Worm (Caenorhabditis elegans) whole organism, late embryonic: ENCODE measurements around the gene ZK512.8.

ENCODE experiments used
- C08G9.2 ChIP-seq: sonication (generic microtip); optimal IDR thresholded peaks from 2 replicates; lab custom pipeline; 2016; ENCODE audit warnings: mild to moderate bottlenecking, missing genetic modification characterization, moderate library complexity, missing compliant biosample characterization
- C38D4.7 ChIP-seq: fragments of 200-800 bp; sonication (Bioruptor generic); optimal IDR thresholded peaks from 2 replicates; lab custom pipeline; 2018; ENCODE audit warnings: mild to moderate bottlenecking, missing genetic modification characterization, moderate library complexity, missing compliant biosample characterization
- F13H6.1 ChIP-seq: sonication (generic microtip); optimal IDR thresholded peaks from 2 replicates; lab custom pipeline; 2016; ENCODE audit warnings: missing genetic modification characterization, missing compliant biosample characterization
- T23F11.4 ChIP-seq: fragments of 200-800 bp; sonication (Bioruptor generic); optimal IDR thresholded peaks from 2 replicates; lab custom pipeline; 2018; ENCODE audit warnings: mild to moderate bottlenecking, missing genetic modification characterization, missing compliant biosample characterization
- Y22D7AL.16 ChIP-seq: sonication (generic microtip); optimal IDR thresholded peaks from 2 replicates; lab custom pipeline; 2016; ENCODE audit warnings: missing genetic modification characterization, missing compliant biosample characterization
- ahr-1 ChIP-seq: sonication (generic microtip); optimal IDR thresholded peaks from 2 replicates; lab custom pipeline; 2016; ENCODE audit warnings: missing genetic modification characterization, missing compliant biosample characterization
- ceh-14 ChIP-seq: sonication (generic microtip); optimal IDR thresholded peaks from 2 replicates; lab custom pipeline; 2016; ENCODE audit warnings: missing genotype, missing genetic modification characterization, missing compliant biosample characterization
- ceh-18 ChIP-seq: sonication (generic microtip); optimal IDR thresholded peaks from 2 replicates; lab custom pipeline; 2016; ENCODE audit warnings: missing genetic modification characterization, missing compliant biosample characterization
- ceh-19 ChIP-seq: fragments of 200-800 bp; sonication (Bioruptor generic); optimal IDR thresholded peaks from 2 replicates; lab custom pipeline; 2018; ENCODE audit warnings: mild to moderate bottlenecking, missing genetic modification characterization, missing compliant biosample characterization
- ceh-2 ChIP-seq: sonication (generic microtip); optimal IDR thresholded peaks from 2 replicates; lab custom pipeline; 2016; ENCODE audit warnings: missing genotype, missing genetic modification characterization, missing compliant biosample characterization
- ceh-24 ChIP-seq: sonication (generic microtip); optimal IDR thresholded peaks from 2 replicates; lab custom pipeline; 2016; ENCODE audit warnings: mild to moderate bottlenecking, missing genetic modification characterization, missing compliant biosample characterization
- ceh-30 ChIP-seq: fragments of 150-350 bp; optimal IDR thresholded peaks from 2 replicates; lab custom pipeline; 2014; ENCODE audit warnings: missing biosample characterization, missing genetic modification characterization
- ceh-6 ChIP-seq: fragments of 200-800 bp; sonication (Bioruptor generic); optimal IDR thresholded peaks from 2 replicates; lab custom pipeline; 2018; ENCODE audit warnings: mild to moderate bottlenecking, missing genetic modification characterization, missing compliant biosample characterization
- che-1 ChIP-seq: sonication (generic microtip); optimal IDR thresholded peaks from 2 replicates; lab custom pipeline; 2016; ENCODE audit warnings: mild to moderate bottlenecking, missing genetic modification characterization, missing compliant biosample characterization
- dmd-4 ChIP-seq: sonication (generic microtip); optimal IDR thresholded peaks from 2 replicates; lab custom pipeline; 2016; ENCODE audit warnings: borderline replicate concordance, missing genetic modification characterization, missing compliant biosample characterization
- dve-1 ChIP-seq: sonication (generic microtip); optimal IDR thresholded peaks from 2 replicates; lab custom pipeline; 2017; ENCODE audit warnings: antibody characterized with exemption, mild to moderate bottlenecking, missing genetic modification characterization, missing compliant biosample characterization
- elt-2 ChIP-seq: sonication (generic microtip); optimal IDR thresholded peaks from 2 replicates; lab custom pipeline; 2016; ENCODE audit warnings: missing genetic modification reagents, missing genetic modification characterization, missing compliant biosample characterization
- elt-4 ChIP-seq: sonication (generic microtip); optimal IDR thresholded peaks from 2 replicates; lab custom pipeline; 2016; ENCODE audit warnings: missing genetic modification characterization, missing compliant biosample characterization
- eyg-1 ChIP-seq: sonication (generic microtip); optimal IDR thresholded peaks from 2 replicates; lab custom pipeline; 2016; ENCODE audit warnings: missing genotype, missing genetic modification characterization, missing compliant biosample characterization
- fax-1 ChIP-seq: sonication (generic microtip); optimal IDR thresholded peaks from 2 replicates; lab custom pipeline; 2016; ENCODE audit warnings: missing genotype, missing genetic modification characterization, missing compliant biosample characterization
- fkh-10 ChIP-seq: fragments of 150-350 bp; optimal IDR thresholded peaks from 2 replicates; lab custom pipeline; 2014; ENCODE audit warnings: missing biosample characterization, missing genetic modification reagents, missing genetic modification characterization
- fkh-6 ChIP-seq: sonication (generic microtip); optimal IDR thresholded peaks from 2 replicates; lab custom pipeline; 2016; ENCODE audit warnings: missing genetic modification characterization, missing compliant biosample characterization
- hlh-30 ChIP-seq: sonication (generic microtip); optimal IDR thresholded peaks from 2 replicates; lab custom pipeline; 2017; ENCODE audit warnings: antibody characterized with exemption, missing genetic modification characterization, missing compliant biosample characterization; ENCODE audit not compliant: insufficient read depth
- hlh-6 ChIP-seq: sonication (generic microtip); optimal IDR thresholded peaks from 2 replicates; lab custom pipeline; 2016; ENCODE audit warnings: missing genotype, missing genetic modification characterization, missing compliant biosample characterization
- hlh-8 ChIP-seq: sonication (generic microtip); optimal IDR thresholded peaks from 2 replicates; lab custom pipeline; 2016; ENCODE audit warnings: missing genotype, missing genetic modification characterization, missing compliant biosample characterization
- lin-11 ChIP-seq: fragments of 200-800 bp; sonication (Bioruptor generic); optimal IDR thresholded peaks from 2 replicates; lab custom pipeline; 2018; ENCODE audit warnings: mild to moderate bottlenecking, missing genetic modification characterization, missing compliant biosample characterization
- madf-2 ChIP-seq: sonication (generic microtip); optimal IDR thresholded peaks from 2 replicates; lab custom pipeline; 2017; ENCODE audit warnings: missing genetic modification characterization, missing compliant biosample characterization
- mec-3 ChIP-seq: sonication (generic microtip); optimal IDR thresholded peaks from 2 replicates; lab custom pipeline; 2016; ENCODE audit warnings: borderline replicate concordance, missing genetic modification characterization, missing compliant biosample characterization
- nfya-1 ChIP-seq: sonication (generic microtip); optimal IDR thresholded peaks from 2 replicates; lab custom pipeline; 2017; ENCODE audit warnings: missing genetic modification characterization, mild to moderate bottlenecking, missing compliant biosample characterization, antibody characterized with exemption, moderate library complexity
- nhr-11 ChIP-seq: fragments of 150-350 bp; optimal IDR thresholded peaks from 2 replicates; lab custom pipeline; 2014; ENCODE audit warnings: missing biosample characterization, missing genetic modification characterization
- nhr-232 ChIP-seq: sonication (generic microtip); optimal IDR thresholded peaks from 2 replicates; lab custom pipeline; 2016; ENCODE audit warnings: missing genetic modification characterization, missing compliant biosample characterization
- npax-4 ChIP-seq: sonication (generic microtip); optimal IDR thresholded peaks from 2 replicates; lab custom pipeline; 2016; ENCODE audit warnings: missing genetic modification characterization, missing compliant biosample characterization
- pat-9 ChIP-seq: fragments of 200-800 bp; sonication (Bioruptor generic); optimal IDR thresholded peaks from 2 replicates; lab custom pipeline; 2018; ENCODE audit warnings: mild to moderate bottlenecking, missing genetic modification characterization, moderate library complexity, missing compliant biosample characterization
- pax-1 ChIP-seq: fragments of 150-350 bp; optimal IDR thresholded peaks from 2 replicates; lab custom pipeline; 2014; ENCODE audit warnings: missing biosample characterization, missing genetic modification characterization
- pha-2 ChIP-seq: sonication (generic microtip); optimal IDR thresholded peaks from 2 replicates; lab custom pipeline; 2017; ENCODE audit warnings: mild to moderate bottlenecking, missing genetic modification characterization, missing compliant biosample characterization
- pqm-1 ChIP-seq: sonication (generic microtip); optimal IDR thresholded peaks from 2 replicates; lab custom pipeline; 2016; ENCODE audit warnings: missing genetic modification characterization, missing compliant biosample characterization
- ref-2 ChIP-seq: sonication (generic microtip); optimal IDR thresholded peaks from 2 replicates; lab custom pipeline; 2016; ENCODE audit warnings: missing genetic modification characterization, missing compliant biosample characterization
- sox-2 ChIP-seq: fragments of 200-800 bp; sonication (Bioruptor generic); IDR thresholded peaks from 2 replicates; pipeline ENCODE4 v1.3.6; 2022; ENCODE audit warnings: missing genetic modification reagents, missing genetic modification characterization, missing compliant biosample characterization
- sox-4 ChIP-seq: sonication (generic microtip); optimal IDR thresholded peaks from 2 replicates; lab custom pipeline; 2017; ENCODE audit warnings: mild to moderate bottlenecking, missing genetic modification characterization, inconsistent platforms, missing compliant biosample characterization
- tbx-7 ChIP-seq: sonication (generic microtip); optimal IDR thresholded peaks from 2 replicates; lab custom pipeline; 2016; ENCODE audit warnings: missing genotype, missing genetic modification characterization, missing compliant biosample characterization
- ttx-3 ChIP-seq: sonication (generic microtip); optimal IDR thresholded peaks from 2 replicates; lab custom pipeline; 2016; ENCODE audit warnings: missing genetic modification reagents, missing genetic modification characterization, missing compliant biosample characterization
- unc-3 ChIP-seq, 2 experiments: fragments of 200-800 bp in 1 of 2; sonication (Bioruptor generic) in 1 of 2; sonication (generic microtip) in 1 of 2; conservative IDR thresholded peaks in 1 of 2; optimal IDR thresholded peaks in 1 of 2; 2 replicates each; pipeline versions ENCODE4 v1.3.6 to Lab custom; 2016 to 2022; ENCODE audit warnings: missing compliant biosample characterization in 2 of 2, missing genetic modification characterization in 2 of 2, missing genetic modification reagents in 1 of 2
- unc-55 ChIP-seq: sonication (generic microtip); optimal IDR thresholded peaks from 2 replicates; lab custom pipeline; 2017; ENCODE audit warnings: missing biosample characterization, missing genetic modification reagents, missing genetic modification characterization

The ZK512.8 gene

ce11 chrIII:9109172-9109571 lies 36.7 kb upstream of the ZK512.8 start, which contains the start of gene cya-1:
TSS of gene cya-1 (minus strand) at chrIII:9109272.
- no peak for TF ChIP-seq ceh-30 (tag; lab: Kevin White, UChicago)
- no peak for TF ChIP-seq sox-4 (tag; lab: Kevin White, UChicago)
- TF ChIP-seq pha-2 (tag; lab: Kevin White, UChicago) = no peak
- no peak for TF ChIP-seq Y22D7AL.16 (tag; lab: Kevin White, UChicago)
- TF ChIP-seq pat-9 (tag; lab: Kevin White, UChicago) = no peak
- TF ChIP-seq nfya-1 = no peak
- TF ChIP-seq lin-11 = no peak
- TF ChIP-seq dmd-4 (tag; lab: Kevin White, UChicago) = no peak
- TF ChIP-seq ttx-3 = no peak
- no peak for TF ChIP-seq ceh-14 (tag; lab: Kevin White, UChicago)
- no peak for TF ChIP-seq hlh-30 (tag; lab: Kevin White, UChicago)
- TF ChIP-seq fkh-10 (GFP tag; lab: Kevin White, UChicago) = no peak
- TF ChIP-seq ahr-1 (tag; lab: Kevin White, UChicago) = no peak
- TF ChIP-seq unc-3 (GFP tag; conservative IDR thresholded peaks at IDR 0.05; lab: Robert Waterston, UW) = no peak
- no peak for TF ChIP-seq unc-3 (tag; optimal IDR thresholded peaks at IDR 0.05; lab: Kevin White, UChicago)
- no peak for TF ChIP-seq fax-1
- no peak for TF ChIP-seq F13H6.1 (tag; lab: Kevin White, UChicago)
- no peak for TF ChIP-seq npax-4 (tag; lab: Kevin White, UChicago)
- no peak for TF ChIP-seq sox-2
- TF ChIP-seq C08G9.2 (tag; lab: Kevin White, UChicago) = no peak
- TF ChIP-seq pqm-1 (tag; lab: Kevin White, UChicago) = no peak

- TF ChIP-seq pax-1 (tag; lab: Kevin White, UChicago) (no peak), elt-2 (tag; lab: Kevin White, UChicago) (peak; percentile 6)
Measured at ce11 chrIII:9109726-9110125, 36.1 kb upstream of the ZK512.8 start.

- TF ChIP-seq ref-2 (tag; lab: Kevin White, UChicago) (no peak), madf-2 (tag; lab: Kevin White, UChicago) (no peak), T23F11.4 (GFP tag; lab: Kevin White, UChicago) (no peak), ceh-6 (GFP tag; lab: Kevin White, UChicago) (no peak), hlh-8 (tag; lab: Kevin White, UChicago) (no peak), tbx-7 (no peak)
- TF ChIP-seq, all 69 proteins: peak for 0
Measured at ce11 chrIII:9110270-9110669, 35.6 kb upstream of the ZK512.8 start.

ce11 chrIII:9112479-9112878 lies 33.4 kb upstream of the ZK512.8 start:
- 0 out of 2 replicates have a peak, but pooled peaks have one; percentile 1 for TF ChIP-seq sox-2
- no peak for TF ChIP-seq ceh-2 (tag; lab: Kevin White, UChicago)
- TF ChIP-seq elt-4 = no peak
- no peak for TF ChIP-seq unc-3 (GFP tag; conservative IDR thresholded peaks at IDR 0.05; lab: Robert Waterston, UW)
- no peak for TF ChIP-seq unc-3 (tag; optimal IDR thresholded peaks at IDR 0.05; lab: Kevin White, UChicago)
- TF ChIP-seq C38D4.7 (GFP tag; lab: Kevin White, UChicago) = no peak
- no peak for TF ChIP-seq ahr-1 (tag; lab: Kevin White, UChicago)
- TF ChIP-seq nfya-1 = peak; percentile 10
- TF ChIP-seq tbx-7 = no peak
- TF ChIP-seq fkh-6 = no peak
- TF ChIP-seq nhr-11 = no peak
- TF ChIP-seq hlh-30 (tag; lab: Kevin White, UChicago) = no peak
- TF ChIP-seq C08G9.2 (tag; lab: Kevin White, UChicago) = peak; percentile 20
- no peak for TF ChIP-seq ceh-30 (tag; lab: Kevin White, UChicago)
- TF ChIP-seq nhr-232 (tag; lab: Kevin White, UChicago) = no peak
- no peak for TF ChIP-seq T23F11.4 (GFP tag; lab: Kevin White, UChicago)
- no peak for TF ChIP-seq ceh-19
- no peak for TF ChIP-seq pat-9 (tag; lab: Kevin White, UChicago)
- no peak for TF ChIP-seq mec-3 (tag; lab: Kevin White, UChicago)
- no peak for TF ChIP-seq che-1 (tag; lab: Kevin White, UChicago)
- TF ChIP-seq hlh-6 (tag; lab: Kevin White, UChicago) = peak; percentile 57
- TF ChIP-seq sox-4 (tag; lab: Kevin White, UChicago) = no peak
- no peak for TF ChIP-seq pax-1 (tag; lab: Kevin White, UChicago)
- TF ChIP-seq ref-2 (tag; lab: Kevin White, UChicago) = peak; percentile 63
- no peak for TF ChIP-seq fkh-10 (GFP tag; lab: Kevin White, UChicago)
- TF ChIP-seq elt-2 (tag; lab: Kevin White, UChicago) = no peak
- TF ChIP-seq ttx-3 = no peak
- TF ChIP-seq ceh-24 (tag; lab: Kevin White, UChicago) = no peak
- no peak for TF ChIP-seq dve-1 (tag; lab: Kevin White, UChicago)
- no peak for TF ChIP-seq F13H6.1 (tag; lab: Kevin White, UChicago)
- TF ChIP-seq eyg-1 (tag; lab: Kevin White, UChicago) = no peak
- peak; percentile 5 for TF ChIP-seq madf-2 (tag; lab: Kevin White, UChicago)
- no peak for TF ChIP-seq unc-55 (GFP tag; lab: Kevin White, UChicago)
- no peak for TF ChIP-seq ceh-18 (tag; lab: Kevin White, UChicago)
